Fruit fly (Drosophila melanogaster): ENCODE measurements around the gene Zmynd8.

The Zmynd8 gene

DNA sequence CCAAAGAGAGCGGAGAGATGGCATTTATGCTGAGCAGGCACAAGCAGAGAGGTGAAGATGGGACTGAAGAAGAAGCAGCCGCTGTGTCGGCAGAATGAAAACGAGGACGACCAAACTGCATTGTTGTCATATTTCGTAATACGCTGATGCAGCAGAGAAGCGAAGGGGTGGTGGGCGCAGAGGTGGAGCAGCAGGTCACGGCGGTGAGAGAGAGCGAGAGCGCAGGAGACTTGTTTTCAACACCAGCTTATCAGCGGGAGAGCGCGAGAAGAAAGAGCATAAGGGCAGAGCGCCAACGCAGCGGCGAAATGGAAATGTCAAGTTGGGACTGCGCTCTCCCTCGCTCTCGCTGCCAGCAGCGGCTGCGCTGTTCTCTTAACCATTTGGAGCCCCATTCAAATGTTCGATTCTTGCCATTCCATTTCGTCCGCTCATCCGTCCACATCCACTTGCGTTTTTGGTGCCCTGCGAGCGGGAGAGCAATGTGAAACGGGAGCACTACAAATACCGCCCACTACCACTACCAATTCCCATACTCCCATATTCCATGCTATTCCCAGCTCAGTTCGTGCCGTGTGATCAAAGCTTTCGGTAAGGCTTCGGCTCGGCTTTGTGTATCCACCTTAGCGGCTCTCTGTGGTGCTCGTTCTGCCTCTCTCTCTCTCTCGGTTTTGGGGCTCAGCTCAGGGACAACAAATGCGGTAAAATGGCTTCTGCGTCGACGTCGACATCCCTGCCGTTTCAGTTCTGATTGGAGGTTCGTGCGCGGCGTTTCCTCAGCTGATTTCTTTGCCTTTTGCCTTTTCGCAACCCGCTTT, 44.2 kb downstream of the Zmynd8 start, which contains the start of gene ttk (continued):
- TF ChIP-seq CG10462 (GFP tag; optimal IDR thresholded peaks at IDR 0.05): no peak
- TF ChIP-seq ato (GFP tag; IDR thresholded peaks at IDR 0.05; ENCODE audit: partially characterized antibody): no peak
- no peak for TF ChIP-seq pita (GFP tag; optimal IDR thresholded peaks at IDR 0.05)
- no peak for TF ChIP-seq wor (GFP tag; IDR thresholded peaks at IDR 0.05)
- no peak for TF ChIP-seq CG2712 (tag; optimal IDR thresholded peaks at IDR 0.05)
- no peak for TF ChIP-seq CG18619 (GFP tag; optimal IDR thresholded peaks at IDR 0.05)
- no peak for TF ChIP-seq bigmax (GFP tag; optimal IDR thresholded peaks at IDR 0.05)
- TF ChIP-seq CG14014 (GFP tag; IDR thresholded peaks at IDR 0.05): no peak
- no peak for TF ChIP-seq CG17912 (GFP tag; optimal IDR thresholded peaks at IDR 0.05)
- no peak for TF ChIP-seq CG5180 (GFP tag; optimal IDR thresholded peaks at IDR 0.05)
- TF ChIP-seq Hmx (GFP tag; optimal IDR thresholded peaks at IDR 0.05): no peak
- no peak for TF ChIP-seq CG12299 (tag; optimal IDR thresholded peaks at IDR 0.05)
- no peak for TF ChIP-seq CG5245 (GFP tag; optimal IDR thresholded peaks at IDR 0.05)
- TF ChIP-seq luna (GFP tag; optimal IDR thresholded peaks at IDR 0.05): no peak
- TF ChIP-seq so (GFP tag; IDR thresholded peaks at IDR 0.05): 0 out of 3 replicates have a peak, but pooled peaks have one; percentile 50
- TF ChIP-seq chm (GFP tag; IDR thresholded peaks at IDR 0.05): 0 out of 2 replicates have a peak, but pooled peaks have one; percentile 50
- TF ChIP-seq CG1602 (GFP tag; optimal IDR thresholded peaks at IDR 0.05): no peak
- 0 out of 2 replicates have a peak, but pooled peaks have one; percentile 14 for TF ChIP-seq CG42726 (GFP tag; IDR thresholded peaks at IDR 0.05; ENCODE audit: partially characterized antibody)
- TF ChIP-seq maf-S (GFP tag; optimal IDR thresholded peaks at IDR 0.05): no peak
- no peak for TF ChIP-seq B-H2 (GFP tag; optimal IDR thresholded peaks at IDR 0.05)
- peak; percentile 68 for TF ChIP-seq nom (GFP tag; optimal IDR thresholded peaks at IDR 0.05)
- TF ChIP-seq Hr78 (GFP tag; optimal IDR thresholded peaks at IDR 0.05): peak in 1 of 2 experiments; percentile 97
- no peak for TF ChIP-seq sim (GFP tag; IDR thresholded peaks at IDR 0.05)
- no peak for TF ChIP-seq mld (GFP tag; IDR thresholded peaks at IDR 0.05; ENCODE audit: partially characterized antibody)
- TF ChIP-seq HLH54F (GFP tag; optimal IDR thresholded peaks at IDR 0.05): no peak
- TF ChIP-seq Mrtf (GFP tag; IDR thresholded peaks at IDR 0.05): no peak
- TF ChIP-seq bcd (GFP tag; optimal IDR thresholded peaks at IDR 0.05): no peak
- peak; percentile 6 for TF ChIP-seq CG8924 (tag; optimal IDR thresholded peaks at IDR 0.05)
- peak; percentile 48 for TF ChIP-seq lbe (GFP tag; optimal IDR thresholded peaks at IDR 0.05)
- no peak for TF ChIP-seq Nf-YA (GFP tag; IDR thresholded peaks at IDR 0.05)
- peak; percentile 54 for TF ChIP-seq Jarid2 (GFP tag; optimal IDR thresholded peaks at IDR 0.05)
- no peak for TF ChIP-seq TFAM (GFP tag; optimal IDR thresholded peaks at IDR 0.05)
- no peak for TF ChIP-seq CG31365 (tag; optimal IDR thresholded peaks at IDR 0.05)
- TF ChIP-seq ranshi (GFP tag; IDR thresholded peaks at IDR 0.05): no peak
- no peak for TF ChIP-seq kay (GFP tag; optimal IDR thresholded peaks at IDR 0.05)
- no peak for TF ChIP-seq emc (GFP tag; optimal IDR thresholded peaks at IDR 0.05)
- no peak for TF ChIP-seq pum (GFP tag; optimal IDR thresholded peaks at IDR 0.05)
- no peak for TF ChIP-seq scrt (GFP tag; optimal IDR thresholded peaks at IDR 0.05)
- peak; percentile 87 for TF ChIP-seq sens (GFP tag)
- no peak for TF ChIP-seq Fer1 (GFP tag; optimal IDR thresholded peaks at IDR 0.05)
- no peak for TF ChIP-seq jigr1 (GFP tag; IDR thresholded peaks at IDR 0.05)
- no peak for TF ChIP-seq CG1647 (GFP tag; optimal IDR thresholded peaks at IDR 0.05)
- no peak for TF ChIP-seq CG17612 (GFP tag; IDR thresholded peaks at IDR 0.05)
- no peak for TF ChIP-seq dmrt11E (tag; optimal IDR thresholded peaks at IDR 0.05)
- TF ChIP-seq nmo (GFP tag; optimal IDR thresholded peaks at IDR 0.05): no peak
- no peak for TF ChIP-seq CG10543 (GFP tag; optimal IDR thresholded peaks at IDR 0.05)
- TF ChIP-seq gt (GFP tag; IDR thresholded peaks at IDR 0.05): no peak
- no peak for TF ChIP-seq CG30020 (tag; optimal IDR thresholded peaks at IDR 0.05)
- peak; percentile 46; the same call in 1 of the 3 replicates for TF ChIP-seq CG34224 (GFP tag; IDR thresholded peaks at IDR 0.05; ENCODE audit: partially characterized antibody)

Measured in whole organism, embryonic.